Worm (Caenorhabditis elegans): ENCODE measurements around the gene nstp-8.

ce11 chrV:2250126-2250590 lies 34.7 kb downstream of the nstp-8 start, which contains the start of gene cyp-33C7:
- TF ChIP-seq sea-2 (GFP tag; optimal IDR thresholded peaks at IDR 0.05) (no peak), tbx-2 (tag; optimal IDR thresholded peaks at IDR 0.05) (no peak), nhr-23 (tag; optimal IDR thresholded peaks at IDR 0.05) (peak; percentile 19), egl-27 (tag; optimal IDR thresholded peaks at IDR 0.05) (no peak)

All from whole organism, L3 larva.